Worm (Caenorhabditis elegans): ENCODE data around the gene C17G10.7.

The C17G10.7 gene

DNA sequence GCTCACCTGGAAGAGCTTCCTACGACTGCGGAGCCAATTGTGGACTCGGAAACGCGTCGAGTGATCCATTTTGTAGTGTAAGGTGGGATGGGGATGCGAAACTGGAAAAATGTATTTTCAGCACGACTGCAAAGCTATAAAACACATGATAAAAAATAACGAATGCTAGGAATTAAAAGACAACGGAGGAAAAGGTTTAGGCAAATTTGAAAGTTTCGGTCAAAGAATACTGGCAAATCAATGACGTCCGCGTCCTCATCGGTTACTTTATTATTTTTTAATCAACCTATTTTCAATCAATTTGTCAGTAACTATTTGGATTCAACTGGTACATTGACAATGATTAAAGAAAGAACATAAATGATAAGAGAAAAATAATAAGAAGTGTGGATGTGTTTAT, at the start of gene C17G10.7:
Gene C17G10.7 (minus strand): TSS at position 101 of the 400 bp plus-strand sequence.
- TF ChIP-seq unc-39 (tag; optimal IDR thresholded peaks at IDR 0.05) (no peak), R02D3.7 (tag; optimal IDR thresholded peaks at IDR 0.05) (no peak), eor-1 (tag; optimal IDR thresholded peaks at IDR 0.05) (no peak), nhr-77 (tag; optimal IDR thresholded peaks at IDR 0.05) (no peak), fos-1 (tag; optimal IDR thresholded peaks at IDR 0.05) (no peak), nhr-237 (tag; optimal IDR thresholded peaks at IDR 0.05) (no peak), pha-4 (tag; optimal IDR thresholded peaks at IDR 0.05) (no peak), ama-1 (optimal IDR thresholded peaks at IDR 0.05) (no peak), skn-1 (tag; optimal IDR thresholded peaks at IDR 0.05) (no peak), ztf-11 (tag; optimal IDR thresholded peaks at IDR 0.05) (no peak), nhr-28 (tag; optimal IDR thresholded peaks at IDR 0.05) (no peak), daf-12 (tag; optimal IDR thresholded peaks at IDR 0.05) (no peak), pqm-1 (tag; optimal IDR thresholded peaks at IDR 0.05) (no peak), mml-1 (tag; optimal IDR thresholded peaks at IDR 0.05) (no peak), ceh-9 (tag; optimal IDR thresholded peaks at IDR 0.05) (no peak), zag-1 (tag; optimal IDR thresholded peaks at IDR 0.05) (no peak), tbx-2 (tag; optimal IDR thresholded peaks at IDR 0.05) (no peak), elt-2 (tag; optimal IDR thresholded peaks at IDR 0.05) (no peak)

DNA sequence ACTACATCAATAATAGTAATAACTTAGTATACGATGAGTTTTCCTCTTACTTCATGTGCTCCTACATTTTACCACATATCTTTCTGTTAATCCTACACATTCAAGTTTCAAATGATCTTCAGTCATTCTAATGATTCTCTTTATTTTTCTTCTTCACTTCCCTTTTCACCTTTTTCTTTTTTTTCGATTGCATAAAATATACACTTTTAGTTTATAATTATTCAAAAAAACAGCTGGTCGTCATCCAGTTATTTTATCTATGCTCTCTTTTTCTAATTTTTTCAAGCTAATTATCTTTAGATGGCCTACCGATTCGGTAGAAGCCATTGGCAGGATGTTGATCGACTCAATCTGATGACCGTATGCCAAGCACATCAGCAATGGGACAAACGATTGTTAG, 46.6 kb upstream of the C17G10.7 start, which contains the start of gene F59E12.1:
Gene F59E12.1 (plus strand): TSS at position 301 of the 400 bp plus-strand sequence.
- TF ChIP-seq lsy-12 (tag; optimal IDR thresholded peaks at IDR 0.05), result no peak
- TF ChIP-seq snpc-4 (tag; optimal IDR thresholded peaks at IDR 0.05), result no peak
- no peak for TF ChIP-seq unc-39 (tag; optimal IDR thresholded peaks at IDR 0.05)
- no peak for TF ChIP-seq pqm-1 (tag; optimal IDR thresholded peaks at IDR 0.05)

- no peak for TF ChIP-seq nhr-28 (tag; optimal IDR thresholded peaks at IDR 0.05)
- TF ChIP-seq aly-2 (tag; optimal IDR thresholded peaks at IDR 0.05), result no peak
Observed at ce11 chrII:5652334-5652733, 44.7 kb upstream of the C17G10.7 start, which contains the start of gene bli-2. bli-2 (minus strand) TSS chrII:5652434.

ce11 chrII:5651426-5651825, 43.8 kb upstream of the C17G10.7 start:
- TF ChIP-seq ceh-28 (tag; optimal IDR thresholded peaks at IDR 0.05) (no peak), pha-4 (tag; optimal IDR thresholded peaks at IDR 0.05) (no peak), nhr-11 (tag; optimal IDR thresholded peaks at IDR 0.05) (no peak), hmg-11 (tag; optimal IDR thresholded peaks at IDR 0.05) (no peak), daf-12 (tag; optimal IDR thresholded peaks at IDR 0.05) (no peak)

- TF ChIP-seq nhr-237 (tag; optimal IDR thresholded peaks at IDR 0.05) (no peak), snpc-4 (tag; optimal IDR thresholded peaks at IDR 0.05) (no peak), nhr-77 (tag; optimal IDR thresholded peaks at IDR 0.05) (no peak), tbx-2 (tag; optimal IDR thresholded peaks at IDR 0.05) (no peak), ceh-28 (tag; optimal IDR thresholded peaks at IDR 0.05) (no peak), eor-1 (tag; optimal IDR thresholded peaks at IDR 0.05) (no peak), jun-1 (tag; optimal IDR thresholded peaks at IDR 0.05) (no peak), nhr-67 (tag; optimal IDR thresholded peaks at IDR 0.05) (no peak), lin-39 (tag; optimal IDR thresholded peaks at IDR 0.05) (peak; percentile 74), sea-2 (GFP tag; optimal IDR thresholded peaks at IDR 0.05) (no peak), elt-1 (tag; optimal IDR thresholded peaks at IDR 0.05) (no peak), lsy-12 (tag; optimal IDR thresholded peaks at IDR 0.05) (no peak), skn-1 (tag; optimal IDR thresholded peaks at IDR 0.05) (no peak), fos-1 (tag; optimal IDR thresholded peaks at IDR 0.05) (no peak), fkh-2 (tag; optimal IDR thresholded peaks at IDR 0.05) (no peak), ztf-11 (tag; optimal IDR thresholded peaks at IDR 0.05) (no peak), ceh-9 (tag; optimal IDR thresholded peaks at IDR 0.05) (no peak), nhr-28 (tag; optimal IDR thresholded peaks at IDR 0.05) (no peak), nhr-43 (tag; optimal IDR thresholded peaks at IDR 0.05; ENCODE audit: poor library complexity, severe bottlenecking) (peak; percentile 6), ceh-82 (tag; optimal IDR thresholded peaks at IDR 0.05) (no peak), daf-12 (tag; optimal IDR thresholded peaks at IDR 0.05) (no peak), nfya-1 (tag; optimal IDR thresholded peaks at IDR 0.05; ENCODE audit: insufficient read depth) (peak; percentile 90), lin-15B (tag; optimal IDR thresholded peaks at IDR 0.05) (peak; percentile 95), hmg-11 (tag; optimal IDR thresholded peaks at IDR 0.05) (peak; percentile 35), pha-4 (tag; optimal IDR thresholded peaks at IDR 0.05) (peak; percentile 87), nhr-11 (tag; optimal IDR thresholded peaks at IDR 0.05) (no peak), pqm-1 (tag; optimal IDR thresholded peaks at IDR 0.05) (peak; percentile 18), zag-1 (tag; optimal IDR thresholded peaks at IDR 0.05) (no peak), elt-2 (tag; optimal IDR thresholded peaks at IDR 0.05) (peak; percentile 52), nhr-25 (tag; optimal IDR thresholded peaks at IDR 0.05) (peak; percentile 51), ama-1 (optimal IDR thresholded peaks at IDR 0.05) (no peak), R02D3.7 (tag; optimal IDR thresholded peaks at IDR 0.05) (no peak), mdl-1 (tag; optimal IDR thresholded peaks at IDR 0.05) (no peak), egl-27 (tag; optimal IDR thresholded peaks at IDR 0.05) (no peak), ZK546.5 (tag; optimal IDR thresholded peaks at IDR 0.05) (no peak), nhr-12 (tag; optimal IDR thresholded peaks at IDR 0.05) (no peak), elt-3 (tag; optimal IDR thresholded peaks at IDR 0.05) (no peak), nhr-76 (tag; optimal IDR thresholded peaks at IDR 0.05) (no peak)
Observed at ce11 chrII:5649236-5650004, 41.8 kb upstream of the C17G10.7 start, which contains the start of the genes sam-4, F59E12.17 and zyg-1. sam-4 (minus strand) TSS chrII:5649286. F59E12.17 (minus strand) TSS chrII:5649470. zyg-1 (plus strand) TSS chrII:5649748.

All from whole organism, L3 larva.